Worm (Caenorhabditis elegans): ENCODE measurements around the gene C29F5.8.
A peak's percentile ranks its signal among the peaks of the same experiment; 100 is the strongest.

The C29F5.8 gene

ce11 chrII:6281903-6282302 lies 24.3 kb upstream of the C29F5.8 start:
- TF ChIP-seq fos-1 (tag; optimal IDR thresholded peaks at IDR 0.05) = peak; percentile 32
- TF ChIP-seq elt-3 (tag; optimal IDR thresholded peaks at IDR 0.05) = no peak

ce11 chrII:6283074-6283473 lies 23.2 kb upstream of the C29F5.8 start, which contains the start of gene F13H8.1:
Gene F13H8.1 (plus strand): TSS chrII:6283384.
- peak; percentile 19 for TF ChIP-seq sma-9 (GFP tag; optimal IDR thresholded peaks at IDR 0.05)
- TF ChIP-seq sma-9 (tag; optimal IDR thresholded peaks at IDR 0.05) = no peak
- no peak for TF ChIP-seq nhr-23 (tag; optimal IDR thresholded peaks at IDR 0.05)
- TF ChIP-seq nhr-12 (tag; optimal IDR thresholded peaks at IDR 0.05) = no peak
- peak; percentile 51 for TF ChIP-seq crh-2 (tag; optimal IDR thresholded peaks at IDR 0.05)
- TF ChIP-seq fos-1 (tag; optimal IDR thresholded peaks at IDR 0.05) = peak; percentile 60

ce11 chrII:6286865-6287264 lies 19.4 kb upstream of the C29F5.8 start, which contains the start of gene F13H8.6:
Gene F13H8.6 (minus strand): TSS chrII:6286965.
- TF ChIP-seq fos-1 (tag; optimal IDR thresholded peaks at IDR 0.05) (no peak), nhr-12 (tag; optimal IDR thresholded peaks at IDR 0.05) (no peak), elt-1 (tag; optimal IDR thresholded peaks at IDR 0.05) (no peak), gmeb-1 (tag; optimal IDR thresholded peaks at IDR 0.05) (no peak), ceh-82 (tag; optimal IDR thresholded peaks at IDR 0.05) (no peak), peb-1 (tag; optimal IDR thresholded peaks at IDR 0.05) (no peak), sma-3 (GFP tag; optimal IDR thresholded peaks at IDR 0.05) (no peak), unc-55 (GFP tag; optimal IDR thresholded peaks at IDR 0.05) (no peak), mdl-1 (tag; optimal IDR thresholded peaks at IDR 0.05) (no peak), nhr-129 (tag; optimal IDR thresholded peaks at IDR 0.05) (no peak), ztf-4 (tag; optimal IDR thresholded peaks at IDR 0.05) (no peak), mab-5 (tag; optimal IDR thresholded peaks at IDR 0.05) (no peak), zag-1 (tag; optimal IDR thresholded peaks at IDR 0.05) (no peak), ZK546.5 (tag; optimal IDR thresholded peaks at IDR 0.05) (no peak), lin-13 (GFP tag; optimal IDR thresholded peaks at IDR 0.05) (no peak), nhr-21 (tag; optimal IDR thresholded peaks at IDR 0.05) (no peak), nhr-6 (tag; optimal IDR thresholded peaks at IDR 0.05) (no peak), C34F6.9 (tag; optimal IDR thresholded peaks at IDR 0.05) (no peak)

- peak; percentile 58 for TF ChIP-seq ztf-4 (tag; optimal IDR thresholded peaks at IDR 0.05)
- peak in 1 of 2 experiments; percentile 14 for TF ChIP-seq lsy-2 (tag; optimal IDR thresholded peaks at IDR 0.05)
- no peak for TF ChIP-seq nhr-10 (tag; optimal IDR thresholded peaks at IDR 0.05)
- TF ChIP-seq crh-2 (tag; optimal IDR thresholded peaks at IDR 0.05) = no peak
Observed at ce11 chrII:6288104-6288503, 18.1 kb upstream of the C29F5.8 start.

ce11 chrII:6290047-6290582 lies 16.1 kb upstream of the C29F5.8 start, which contains the start of gene upb-1:
Gene upb-1 (minus strand): TSS chrII:6290097.
- TF ChIP-seq C34F6.9 (tag; optimal IDR thresholded peaks at IDR 0.05) (peak; percentile 47), dmd-4 (tag; optimal IDR thresholded peaks at IDR 0.05) (no peak), ztf-4 (tag; optimal IDR thresholded peaks at IDR 0.05) (no peak), mab-5 (tag; optimal IDR thresholded peaks at IDR 0.05) (no peak), unc-39 (tag; optimal IDR thresholded peaks at IDR 0.05) (no peak), zag-1 (tag; optimal IDR thresholded peaks at IDR 0.05) (no peak), nhr-21 (tag; optimal IDR thresholded peaks at IDR 0.05) (no peak), ZK546.5 (tag; optimal IDR thresholded peaks at IDR 0.05) (no peak), nhr-10 (tag; optimal IDR thresholded peaks at IDR 0.05) (no peak), Y55F3AM.14 (GFP tag; optimal IDR thresholded peaks at IDR 0.05) (no peak), nhr-129 (tag; optimal IDR thresholded peaks at IDR 0.05) (peak; percentile 53), peb-1 (tag; optimal IDR thresholded peaks at IDR 0.05) (no peak), snpc-4 (tag; optimal IDR thresholded peaks at IDR 0.05) (no peak), lsy-2 (tag; optimal IDR thresholded peaks at IDR 0.05) (peak in 1 of 2 experiments; percentile 52), blmp-1 (tag; optimal IDR thresholded peaks at IDR 0.05; ENCODE audit: insufficient read depth) (peak; percentile 23), nhr-77 (tag; optimal IDR thresholded peaks at IDR 0.05) (no peak), mbf-1 (tag; optimal IDR thresholded peaks at IDR 0.05) (no peak), ztf-1 (GFP tag; conservative IDR thresholded peaks at IDR 0.05) (no peak), unc-55 (GFP tag; optimal IDR thresholded peaks at IDR 0.05) (no peak), sem-4 (tag; optimal IDR thresholded peaks at IDR 0.05) (no peak), crh-2 (tag; optimal IDR thresholded peaks at IDR 0.05) (no peak), elt-1 (tag; optimal IDR thresholded peaks at IDR 0.05) (no peak), ceh-82 (tag; optimal IDR thresholded peaks at IDR 0.05) (no peak), ceh-16 (tag; optimal IDR thresholded peaks at IDR 0.05) (no peak), nhr-11 (tag; optimal IDR thresholded peaks at IDR 0.05) (no peak), nhr-237 (tag; optimal IDR thresholded peaks at IDR 0.05) (no peak), fos-1 (tag; optimal IDR thresholded peaks at IDR 0.05) (peak; percentile 41), alr-1 (tag; optimal IDR thresholded peaks at IDR 0.05) (no peak), nhr-23 (tag; optimal IDR thresholded peaks at IDR 0.05) (no peak), unc-62 (GFP tag; optimal IDR thresholded peaks at IDR 0.05) (no peak), R02D3.7 (tag; optimal IDR thresholded peaks at IDR 0.05) (no peak), nhr-6 (tag; optimal IDR thresholded peaks at IDR 0.05) (no peak), lin-13 (GFP tag; optimal IDR thresholded peaks at IDR 0.05) (no peak), sma-9 (GFP tag; optimal IDR thresholded peaks at IDR 0.05) (peak; percentile 63), sma-9 (tag; optimal IDR thresholded peaks at IDR 0.05) (no peak), F13H6.1 (tag; optimal IDR thresholded peaks at IDR 0.05) (peak; percentile 63), ztf-11 (tag; optimal IDR thresholded peaks at IDR 0.05) (no peak), elt-3 (tag; optimal IDR thresholded peaks at IDR 0.05) (no peak), lin-11 (tag; optimal IDR thresholded peaks at IDR 0.05) (no peak)

Measured in whole organism, L2 larva.